Worm (Caenorhabditis elegans): ENCODE results near the gene srh-37.

DNA sequence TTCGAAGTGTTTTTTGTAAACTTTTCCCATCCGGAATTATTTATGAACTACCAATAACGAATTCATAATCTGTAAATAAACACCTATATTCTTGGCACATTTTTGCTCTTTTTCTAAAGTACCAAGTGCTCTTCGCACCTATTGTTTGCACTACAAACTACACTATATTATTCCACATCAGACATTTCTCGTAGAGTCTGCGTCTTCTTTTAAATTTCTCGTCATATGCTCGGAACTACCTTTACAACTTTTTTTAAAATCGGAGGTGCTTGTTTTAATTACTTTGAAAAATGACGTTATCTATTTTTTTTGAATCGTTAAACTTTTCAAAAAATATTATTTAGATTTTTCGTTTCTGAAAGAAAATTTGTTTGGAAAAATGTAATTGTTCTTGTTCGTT is 47.5 kb downstream of the srh-37 start, which contains the start of gene nhr-201:
- no peak for TF ChIP-seq fos-1 (tag; optimal IDR thresholded peaks at IDR 0.05)
- no peak for TF ChIP-seq unc-39 (tag; optimal IDR thresholded peaks at IDR 0.05)
- TF ChIP-seq F13H6.1 (tag; optimal IDR thresholded peaks at IDR 0.05): no peak
- no peak for TF ChIP-seq nhr-23 (tag; optimal IDR thresholded peaks at IDR 0.05)
